Fruit fly (Drosophila melanogaster): ENCODE results near the gene Cen.
A peak's percentile ranks its signal among the peaks of the same experiment; 100 is the strongest.

Cen gene

DNA sequence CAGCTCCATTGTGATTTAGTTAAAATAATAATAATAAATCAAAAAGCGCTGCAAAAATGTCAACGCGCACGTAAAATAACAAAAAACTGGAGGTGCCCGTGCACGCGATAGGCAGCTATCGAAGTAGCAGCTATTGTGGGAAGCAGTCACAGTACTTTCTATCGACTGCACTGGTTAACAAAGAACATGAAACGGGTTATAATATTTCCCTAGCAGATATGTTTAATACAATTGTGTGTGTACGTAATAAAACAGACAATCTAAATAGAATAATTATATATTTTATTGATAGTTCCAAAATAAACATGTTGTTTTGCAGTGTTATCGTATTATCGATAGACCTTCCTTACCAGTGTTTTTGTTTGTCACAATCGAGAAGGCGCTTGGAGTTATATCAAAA is 5.8 kb downstream of the Cen start, which contains the start of the genes CG31678 and IKKepsilon (continued):
- no peak for TF ChIP-seq z (GFP tag; IDR thresholded peaks at IDR 0.05)
- TF ChIP-seq bcd (GFP tag; optimal IDR thresholded peaks at IDR 0.05), result no peak
- TF ChIP-seq nerfin-1 (tag; optimal IDR thresholded peaks at IDR 0.05), result no peak
- TF ChIP-seq zen (tag; optimal IDR thresholded peaks at IDR 0.05), result no peak
- TF ChIP-seq CG1832 (GFP tag; optimal IDR thresholded peaks at IDR 0.05), result no peak
- TF ChIP-seq abd-A (tag; optimal IDR thresholded peaks at IDR 0.05), result no peak
- TF ChIP-seq Vsx1 (GFP tag; optimal IDR thresholded peaks at IDR 0.05), result no peak
- TF ChIP-seq tna (GFP tag; IDR thresholded peaks at IDR 0.05; ENCODE audit: partially characterized antibody), result peak; percentile 94
- no peak for TF ChIP-seq CG10959 (GFP tag; IDR thresholded peaks at IDR 0.05)
- no peak for TF ChIP-seq CG9215 (GFP tag; IDR thresholded peaks at IDR 0.05)
- no peak for TF ChIP-seq sc (optimal IDR thresholded peaks at IDR 0.05)
- no peak for TF ChIP-seq sc (GFP tag; optimal IDR thresholded peaks at IDR 0.05)
- peak; percentile 40 for TF ChIP-seq ewg (GFP tag; optimal IDR thresholded peaks at IDR 0.05)
- TF ChIP-seq gt (GFP tag; IDR thresholded peaks at IDR 0.05), result no peak
- no peak for TF ChIP-seq CG13624 (GFP tag; optimal IDR thresholded peaks at IDR 0.05)
- no peak for TF ChIP-seq HmgD (GFP tag; optimal IDR thresholded peaks at IDR 0.05)
- TF ChIP-seq btn (GFP tag; optimal IDR thresholded peaks at IDR 0.05), result no peak
- peak; percentile 53; the same call in 1 of the 2 replicates for TF ChIP-seq vvl (GFP tag; IDR thresholded peaks at IDR 0.05)
- peak; percentile 88 for TF ChIP-seq inv (GFP tag; IDR thresholded peaks at IDR 0.05; ENCODE audit: partially characterized antibody)
- no peak for TF ChIP-seq CG3281 (GFP tag; optimal IDR thresholded peaks at IDR 0.05)
- no peak for TF ChIP-seq GATAe (GFP tag; conservative IDR thresholded peaks at IDR 0.05)
- TF ChIP-seq cad (GFP tag; optimal IDR thresholded peaks at IDR 0.05), result no peak
- TF ChIP-seq Bdp1 (GFP tag; optimal IDR thresholded peaks at IDR 0.05), result no peak
- no peak for TF ChIP-seq jigr1 (GFP tag; IDR thresholded peaks at IDR 0.05)
- TF ChIP-seq CG9817 (tag; optimal IDR thresholded peaks at IDR 0.05), result no peak
- no peak for TF ChIP-seq CG15073 (GFP tag; optimal IDR thresholded peaks at IDR 0.05)
- no peak for TF ChIP-seq CG10274 (GFP tag; optimal IDR thresholded peaks at IDR 0.05)
- peak; percentile 39; the same call in 1 of the 2 replicates for TF ChIP-seq CG3847 (GFP tag; IDR thresholded peaks at IDR 0.05)
- no peak for TF ChIP-seq Mes4 (GFP tag; optimal IDR thresholded peaks at IDR 0.05)
- TF ChIP-seq gce (GFP tag; IDR thresholded peaks at IDR 0.05), result no peak
- TF ChIP-seq CG11456 (GFP tag; IDR thresholded peaks at IDR 0.05), result no peak; the same call in 2 of the 3 replicates
- peak; percentile 95 for TF ChIP-seq Dref (GFP tag; IDR thresholded peaks at IDR 0.05)

DNA sequence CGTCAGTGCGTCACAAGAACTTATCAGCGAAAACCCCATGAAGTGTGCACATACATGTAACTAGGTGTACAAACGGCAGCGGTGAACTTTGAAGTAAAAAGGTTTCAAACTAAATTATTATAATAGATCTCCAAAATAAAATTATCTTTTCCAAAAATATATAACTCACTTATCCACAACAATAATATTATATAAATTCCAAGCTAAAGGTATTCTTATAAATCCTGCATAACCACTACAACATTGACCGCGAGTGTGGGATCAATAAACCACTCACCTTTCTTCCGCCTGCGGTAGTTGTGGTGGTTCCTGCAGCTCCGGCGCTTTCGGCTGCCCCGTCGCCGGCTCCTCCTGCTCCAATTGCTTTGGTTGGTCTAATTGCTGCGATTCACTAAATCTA is 6.9 kb downstream of the Cen start:
- no peak for TF ChIP-seq Gsc (GFP tag; IDR thresholded peaks at IDR 0.05)
- no peak for TF ChIP-seq org-1 (GFP tag; optimal IDR thresholded peaks at IDR 0.05)
- 0 out of 3 replicates have a peak, but pooled peaks have one; percentile 6 for TF ChIP-seq row (GFP tag; IDR thresholded peaks at IDR 0.05)
- no peak for TF ChIP-seq aop (GFP tag; IDR thresholded peaks at IDR 0.05)
- TF ChIP-seq sens (GFP tag), result peak; percentile 54
- TF ChIP-seq CG10321 (GFP tag; IDR thresholded peaks at IDR 0.05), result 0 out of 2 replicates have a peak, but pooled peaks have one; percentile 6
- no peak for TF ChIP-seq her (GFP tag; optimal IDR thresholded peaks at IDR 0.05)
- TF ChIP-seq salm (tag; optimal IDR thresholded peaks at IDR 0.05), result no peak
- TF ChIP-seq Pdp1 (GFP tag; optimal IDR thresholded peaks at IDR 0.05), result peak in 1 of 2 experiments; percentile 24
- TF ChIP-seq Sox100B (GFP tag; optimal IDR thresholded peaks at IDR 0.05), result peak; percentile 4

Data from whole organism, embryonic.